Worm (Caenorhabditis elegans): Measurements from ENCODE around the gene F41H10.3.
A peak's percentile ranks its signal among the peaks of the same experiment; 100 is the strongest.

The F41H10.3 gene

ce11 chrIV:5366567-5366966 lies 3.0 kb upstream of the F41H10.3 start, which contains the start of gene sand-1:
Gene sand-1, plus strand, starts transcription at chrIV:5366867.
- TF ChIP-seq him-1 (tag; optimal IDR thresholded peaks at IDR 0.05) (no peak), dao-5 (tag; optimal IDR thresholded peaks at IDR 0.05) (no peak), W03F9.2 (tag; optimal IDR thresholded peaks at IDR 0.05) (no peak)

DNA sequence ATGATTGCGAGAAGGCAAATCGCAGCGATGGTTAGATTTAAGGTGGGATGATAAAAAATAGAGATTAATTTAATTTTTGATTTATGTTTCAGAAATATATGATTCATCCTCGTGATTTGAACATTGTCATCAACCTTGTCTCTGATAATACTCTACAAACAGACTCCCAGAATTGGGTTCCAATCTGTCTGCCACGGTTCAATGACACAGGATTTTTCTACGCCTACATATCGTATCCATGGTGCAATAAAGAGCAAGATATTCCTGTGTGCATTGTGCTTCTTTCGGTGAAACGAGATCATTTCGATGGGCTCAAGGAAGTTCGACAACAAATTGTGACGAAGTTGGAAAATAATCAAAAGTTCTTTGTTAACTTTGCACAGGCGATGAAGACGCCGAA lies 1.7 kb upstream of the F41H10.3 start:
- no peak for TF ChIP-seq dao-5 (tag; optimal IDR thresholded peaks at IDR 0.05)
- TF ChIP-seq him-1 (tag; optimal IDR thresholded peaks at IDR 0.05): no peak
- TF ChIP-seq W03F9.2 (tag; optimal IDR thresholded peaks at IDR 0.05): no peak

- peak; percentile 46 for TF ChIP-seq W03F9.2 (tag; optimal IDR thresholded peaks at IDR 0.05)
- TF ChIP-seq dao-5 (tag; optimal IDR thresholded peaks at IDR 0.05): no peak
These were observed 741 bp upstream of the F41H10.3 start for ce11 chrIV:5368860-5369259.

- TF ChIP-seq him-1 (tag; optimal IDR thresholded peaks at IDR 0.05): no peak
- TF ChIP-seq W03F9.2 (tag; optimal IDR thresholded peaks at IDR 0.05): no peak
- TF ChIP-seq dao-5 (tag; optimal IDR thresholded peaks at IDR 0.05): no peak
These were observed 1.3 kb downstream of the F41H10.3 start for ce11 chrIV:5370914-5371313.

DNA sequence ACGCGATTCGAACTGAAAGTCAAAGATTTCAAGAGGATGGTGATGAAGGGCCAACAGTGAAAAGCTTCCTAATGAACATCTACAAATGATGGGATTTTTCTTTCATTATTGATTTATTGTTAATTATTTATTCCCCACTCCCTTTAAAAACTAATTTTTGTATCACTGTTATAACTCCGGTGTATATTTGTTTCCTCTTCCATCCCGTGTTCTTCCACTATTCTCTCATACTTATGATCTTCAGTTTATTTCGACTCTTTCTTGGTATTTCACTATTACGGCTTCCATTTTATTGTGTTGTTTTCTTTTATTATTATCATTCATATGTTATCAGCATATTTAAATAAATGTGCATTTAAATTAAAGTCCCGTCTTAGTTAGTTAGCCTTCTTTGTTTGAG lies 4.7 kb downstream of the F41H10.3 start:
- no peak for TF ChIP-seq W03F9.2 (tag; optimal IDR thresholded peaks at IDR 0.05)
- TF ChIP-seq him-1 (tag; optimal IDR thresholded peaks at IDR 0.05): no peak
- TF ChIP-seq dao-5 (tag; optimal IDR thresholded peaks at IDR 0.05): no peak

DNA sequence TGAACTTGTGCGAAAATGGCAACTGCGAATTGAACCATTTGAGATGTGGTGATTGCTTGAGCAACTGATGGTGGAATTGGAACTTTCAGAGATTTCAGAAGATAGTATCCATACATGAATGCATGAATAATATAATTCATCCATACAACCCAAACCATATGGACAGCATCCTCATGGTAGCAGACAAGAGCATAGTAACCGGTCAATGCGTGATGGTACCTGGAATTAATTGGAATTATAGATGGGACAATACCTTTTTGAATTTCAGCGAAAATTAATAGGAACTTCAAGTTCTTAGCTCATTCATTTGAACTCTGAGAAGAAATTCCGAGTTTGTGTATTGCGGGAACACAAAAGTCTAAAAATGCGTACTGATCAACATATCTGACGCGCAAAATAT lies 5.3 kb downstream of the F41H10.3 start:
- TF ChIP-seq him-1 (tag; optimal IDR thresholded peaks at IDR 0.05) (no peak), W03F9.2 (tag; optimal IDR thresholded peaks at IDR 0.05) (no peak), dao-5 (tag; optimal IDR thresholded peaks at IDR 0.05) (no peak)

- no peak for TF ChIP-seq him-1 (tag; optimal IDR thresholded peaks at IDR 0.05)
- TF ChIP-seq W03F9.2 (tag; optimal IDR thresholded peaks at IDR 0.05): no peak
- TF ChIP-seq dao-5 (tag; optimal IDR thresholded peaks at IDR 0.05): no peak
These were observed 7.5 kb downstream of the F41H10.3 start, which contains the start of gene elo-5 for ce11 chrIV:5377062-5377461. Gene elo-5, minus strand, starts transcription at chrIV:5377117.

- TF ChIP-seq dao-5 (tag; optimal IDR thresholded peaks at IDR 0.05) (no peak), W03F9.2 (tag; optimal IDR thresholded peaks at IDR 0.05) (no peak), him-1 (tag; optimal IDR thresholded peaks at IDR 0.05) (no peak)
These were observed 10.5 kb downstream of the F41H10.3 start for ce11 chrIV:5380140-5380539.

- TF ChIP-seq W03F9.2 (tag; optimal IDR thresholded peaks at IDR 0.05) (no peak), him-1 (tag; optimal IDR thresholded peaks at IDR 0.05) (no peak), dao-5 (tag; optimal IDR thresholded peaks at IDR 0.05) (no peak)
These were observed 11.7 kb downstream of the F41H10.3 start, which contains the start of gene F41H10.2 for ce11 chrIV:5381334-5381733. Gene F41H10.2, plus strand, starts transcription at chrIV:5381634.

DNA sequence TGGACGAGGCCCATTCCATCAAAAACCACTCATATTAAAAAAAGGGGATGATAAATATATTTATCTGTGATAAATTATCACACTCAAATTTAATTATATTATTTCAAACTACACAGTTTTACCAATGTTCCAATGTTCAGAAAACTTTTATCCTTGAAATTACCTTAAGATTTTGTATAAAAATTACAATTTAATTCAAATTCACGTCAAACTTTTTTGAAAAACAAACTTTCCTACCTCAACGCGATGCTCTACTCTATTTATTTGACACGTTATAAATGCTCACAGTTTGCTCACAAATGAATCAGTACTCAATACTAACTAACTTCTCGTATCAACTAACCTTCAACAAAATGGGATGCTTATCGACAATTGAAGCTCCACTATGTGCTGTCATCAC lies 13.0 kb downstream of the F41H10.3 start, which contains the start of gene F41H10.1:
Gene F41H10.1 (plus strand): TSS at position 301 of the 400 bp plus-strand sequence.
- TF ChIP-seq dao-5 (tag; optimal IDR thresholded peaks at IDR 0.05) (no peak), him-1 (tag; optimal IDR thresholded peaks at IDR 0.05) (no peak), W03F9.2 (tag; optimal IDR thresholded peaks at IDR 0.05) (no peak)

ce11 chrIV:5385020-5385419 lies 15.4 kb downstream of the F41H10.3 start, which contains the start of gene F41H10.12:
Gene F41H10.12, plus strand, starts transcription at chrIV:5385320.
- TF ChIP-seq dao-5 (tag; optimal IDR thresholded peaks at IDR 0.05) (no peak), him-1 (tag; optimal IDR thresholded peaks at IDR 0.05) (no peak), W03F9.2 (tag; optimal IDR thresholded peaks at IDR 0.05) (no peak)

- TF ChIP-seq W03F9.2 (tag; optimal IDR thresholded peaks at IDR 0.05): no peak
- no peak for TF ChIP-seq him-1 (tag; optimal IDR thresholded peaks at IDR 0.05)
- TF ChIP-seq dao-5 (tag; optimal IDR thresholded peaks at IDR 0.05): no peak
These were observed 19.0 kb downstream of the F41H10.3 start, which contains the start of gene elo-6 for ce11 chrIV:5388477-5389065. Gene elo-6, minus strand, starts transcription at chrIV:5388559.

DNA sequence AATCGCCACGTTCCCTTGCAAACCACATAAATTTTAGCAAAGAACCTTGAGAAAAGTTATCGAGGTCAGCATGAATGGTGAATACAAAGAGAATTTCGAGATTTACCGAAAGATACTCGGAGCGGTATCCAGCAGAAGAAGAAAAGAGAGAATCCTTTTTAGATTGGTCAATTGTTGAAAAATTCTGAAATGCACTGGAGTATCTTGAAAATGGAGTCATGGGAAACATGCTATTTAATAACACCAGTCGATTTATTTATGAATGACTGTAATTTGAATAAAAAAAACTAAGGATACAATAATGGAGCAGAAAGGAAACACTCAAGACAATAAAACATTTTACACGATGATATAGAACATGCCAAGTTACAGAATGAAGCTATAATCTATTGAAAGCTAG lies 20.4 kb downstream of the F41H10.3 start:
- TF ChIP-seq W03F9.2 (tag; optimal IDR thresholded peaks at IDR 0.05): no peak
- TF ChIP-seq dao-5 (tag; optimal IDR thresholded peaks at IDR 0.05): no peak
- TF ChIP-seq him-1 (tag; optimal IDR thresholded peaks at IDR 0.05): no peak

- no peak for TF ChIP-seq him-1 (tag; optimal IDR thresholded peaks at IDR 0.05)
- TF ChIP-seq dao-5 (tag; optimal IDR thresholded peaks at IDR 0.05): no peak
- TF ChIP-seq W03F9.2 (tag; optimal IDR thresholded peaks at IDR 0.05): no peak
These were observed 22.0 kb downstream of the F41H10.3 start, which contains the start of the genes htp-1 and ZK616.5 for ce11 chrIV:5391507-5392057. Gene htp-1, minus strand, starts transcription at chrIV:5391557. Gene ZK616.5, plus strand, starts transcription at chrIV:5391929.

Measured in whole organism, L4/young adult.